Worm (Caenorhabditis elegans) whole organism, L1 larva: Measurements from ENCODE around the gene tbcb-1.
A peak's percentile ranks its signal among the peaks of the same experiment; 100 is the strongest.

Experiments used
- C16A3.4 ChIP-seq: fragments of 150-350 bp; optimal IDR thresholded peaks from 2 replicates; lab custom pipeline; 2014; ENCODE audit warnings: missing biosample characterization, missing genetic modification characterization
- F16B12.6 ChIP-seq: fragments of 150-350 bp; optimal IDR thresholded peaks from 2 replicates; lab custom pipeline; 2014; ENCODE audit warnings: missing biosample characterization, missing genetic modification characterization
- Y116A8C.19 ChIP-seq: sonication (generic microtip); optimal IDR thresholded peaks from 2 replicates; lab custom pipeline; 2016; ENCODE audit warnings: missing compliant biosample characterization, missing genetic modification characterization, borderline replicate concordance
- ama-1 ChIP-seq: fragments of 150-350 bp; optimal IDR thresholded peaks from 2 replicates; lab custom pipeline; 2014
- blmp-1 ChIP-seq: fragments of 150-350 bp; optimal IDR thresholded peaks from 2 replicates; lab custom pipeline; 2014; ENCODE audit warnings: missing biosample characterization, missing genetic modification characterization
- ceh-63 ChIP-seq: fragments of 200-800 bp; sonication (Bioruptor generic); optimal IDR thresholded peaks from 2 replicates; lab custom pipeline; 2018; ENCODE audit warnings: mild to moderate bottlenecking, missing genetic modification characterization, missing compliant biosample characterization
- ceh-88 ChIP-seq: fragments of 200-800 bp; sonication (Bioruptor generic); IDR thresholded peaks from 2 replicates; pipeline ENCODE4 v1.3.6; 2022; ENCODE audit warnings: missing genetic modification characterization, missing compliant biosample characterization
- dpl-1 ChIP-seq, 3 experiments: fragments of 150-350 bp in 2 of 3; sonication (generic microtip) in 1 of 3; optimal IDR thresholded peaks; 2 replicates each; lab custom pipeline; 2014 to 2017; ENCODE audit warnings: missing biosample characterization in 3 of 3, missing genetic modification characterization in 3 of 3, missing genetic modification reagents in 3 of 3
- dsc-1 ChIP-seq: sonication (generic microtip); optimal IDR thresholded peaks from 2 replicates; lab custom pipeline; 2016; ENCODE audit warnings: mild to moderate bottlenecking, missing genetic modification characterization, missing compliant biosample characterization
- efl-1 ChIP-seq, 4 experiments: fragments of 150-350 bp; optimal IDR thresholded peaks in 3 of 4; peaks in 1 of 4; 1 replicate in 1 of 4; 2 replicates in 3 of 4; lab custom pipeline; 2014; ENCODE audit warnings: missing biosample characterization in 2 of 4, missing genetic modification characterization in 2 of 4, missing genetic modification reagents in 2 of 4
- egl-13 ChIP-seq: sonication (generic microtip); optimal IDR thresholded peaks from 2 replicates; lab custom pipeline; 2016; ENCODE audit warnings: missing genotype, missing genetic modification reagents, missing genetic modification characterization, missing compliant biosample characterization
- egl-27 ChIP-seq, 2 experiments: fragments of 150-350 bp in 1 of 2; sonication (generic microtip); optimal IDR thresholded peaks; 3 replicates each; lab custom pipeline; 2017 to 2018; ENCODE audit warnings: missing biosample characterization in 2 of 2, missing genetic modification characterization in 2 of 2, missing genetic modification reagents in 2 of 2
- elt-3 ChIP-seq, 6 experiments: fragments of 150-350 bp in 1 of 6; sonication (generic microtip); optimal IDR thresholded peaks; 2 replicates each; lab custom pipeline; 2017 to 2018; ENCODE audit warnings: missing biosample characterization in 6 of 6, missing genetic modification characterization in 6 of 6, inconsistent platforms in 1 of 6
- ets-5 ChIP-seq: fragments of 200-800 bp; sonication (Bioruptor generic); IDR thresholded peaks from 2 replicates; pipeline ENCODE4 v1.3.6; 2022; ENCODE audit warnings: missing genetic modification characterization, missing compliant biosample characterization
- fkh-10 ChIP-seq: sonication (generic microtip); optimal IDR thresholded peaks from 2 replicates; lab custom pipeline; 2017; ENCODE audit warnings: missing biosample characterization, missing genetic modification reagents, missing genetic modification characterization
- fkh-4 ChIP-seq: sonication (generic microtip); optimal IDR thresholded peaks from 2 replicates; lab custom pipeline; 2016; ENCODE audit warnings: missing compliant biosample characterization, missing genetic modification characterization, borderline replicate concordance
- fkh-8 ChIP-seq: sonication (generic microtip); optimal IDR thresholded peaks from 2 replicates; lab custom pipeline; 2016; ENCODE audit warnings: mild to moderate bottlenecking, missing genetic modification characterization, missing compliant biosample characterization
- fos-1 ChIP-seq: fragments of 150-350 bp; optimal IDR thresholded peaks from 2 replicates; lab custom pipeline; 2014; ENCODE audit warnings: missing biosample characterization, missing genetic modification characterization
- grh-1 ChIP-seq: fragments of 200-800 bp; sonication (Bioruptor generic); IDR thresholded peaks from 2 replicates; pipeline ENCODE4 v1.3.6; 2022; ENCODE audit warnings: missing genetic modification reagents, missing genetic modification characterization, missing compliant biosample characterization
- hlh-4 ChIP-seq: sonication (generic microtip); optimal IDR thresholded peaks from 2 replicates; lab custom pipeline; 2016; ENCODE audit warnings: mild to moderate bottlenecking, missing genetic modification characterization, missing compliant biosample characterization
- hpl-2 ChIP-seq: fragments of 150-350 bp; optimal IDR thresholded peaks from 2 replicates; lab custom pipeline; 2014; ENCODE audit warnings: missing biosample characterization, missing genetic modification reagents, missing genetic modification characterization
- irx-1 ChIP-seq: sonication (generic microtip); optimal IDR thresholded peaks from 2 replicates; lab custom pipeline; 2016; ENCODE audit warnings: missing genetic modification characterization, missing compliant biosample characterization
- lin-15B ChIP-seq: fragments of 150-350 bp; sonication (generic microtip); optimal IDR thresholded peaks from 3 replicates; lab custom pipeline; 2014; ENCODE audit warnings: missing biosample characterization, missing genetic modification characterization
- lin-35 ChIP-seq, 2 experiments: fragments of 150-350 bp; optimal IDR thresholded peaks; 2 replicates each; lab custom pipeline; 2014; ENCODE audit warnings: missing biosample characterization in 2 of 2, missing genetic modification characterization in 2 of 2, missing genetic modification reagents in 2 of 2
- mab-9 ChIP-seq: fragments of 200-800 bp; sonication (Bioruptor generic); IDR thresholded peaks from 2 replicates; pipeline ENCODE4 v1.3.6; 2022; ENCODE audit warnings: missing genetic modification reagents, missing genetic modification characterization, missing compliant biosample characterization
- mdl-1 ChIP-seq, 2 experiments: fragments of 150-350 bp; optimal IDR thresholded peaks; 2 replicates each; lab custom pipeline; 2014 to 2017; ENCODE audit warnings: missing biosample characterization in 2 of 2, missing genetic modification characterization in 2 of 2, inconsistent platforms in 1 of 2
- mef-2 ChIP-seq: fragments of 150-350 bp; optimal IDR thresholded peaks from 2 replicates; lab custom pipeline; 2014; ENCODE audit warnings: missing biosample characterization, missing genetic modification characterization
- mep-1 ChIP-seq: fragments of 150-350 bp; optimal IDR thresholded peaks from 2 replicates; lab custom pipeline; 2014; ENCODE audit warnings: missing biosample characterization, missing genetic modification characterization
- nhr-11 ChIP-seq: fragments of 150-350 bp; optimal IDR thresholded peaks from 2 replicates; lab custom pipeline; 2014; ENCODE audit warnings: missing biosample characterization, missing genetic modification characterization
- nhr-12 ChIP-seq: sonication (generic microtip); optimal IDR thresholded peaks from 2 replicates; lab custom pipeline; 2017; ENCODE audit warnings: missing biosample characterization, missing genetic modification characterization
- nhr-19 ChIP-seq: fragments of 200-800 bp; sonication (Bioruptor generic); conservative IDR thresholded peaks from 2 replicates; pipeline ENCODE4 v1.3.6; 2022; ENCODE audit warnings: missing genetic modification characterization, missing compliant biosample characterization
- nhr-20 ChIP-seq: sonication (generic microtip); optimal IDR thresholded peaks from 2 replicates; lab custom pipeline; 2016; ENCODE audit warnings: mild to moderate bottlenecking, missing genetic modification characterization, missing compliant biosample characterization
- nhr-237 ChIP-seq: fragments of 150-350 bp; optimal IDR thresholded peaks from 2 replicates; lab custom pipeline; 2014; ENCODE audit warnings: missing biosample characterization, missing genetic modification characterization
- nhr-28 ChIP-seq: fragments of 150-350 bp; optimal IDR thresholded peaks from 2 replicates; lab custom pipeline; 2014; ENCODE audit warnings: missing biosample characterization, missing genetic modification characterization
- nhr-71 ChIP-seq: sonication (generic microtip); optimal IDR thresholded peaks from 2 replicates; lab custom pipeline; 2016; ENCODE audit warnings: mild to moderate bottlenecking, missing genetic modification characterization, moderate library complexity, missing compliant biosample characterization
- nhr-76 ChIP-seq: sonication (generic microtip); optimal IDR thresholded peaks from 2 replicates; lab custom pipeline; 2017; ENCODE audit warnings: missing biosample characterization, missing genetic modification characterization
- pqm-1 ChIP-seq: sonication (generic microtip); optimal IDR thresholded peaks from 3 replicates; lab custom pipeline; 2017; ENCODE audit warnings: missing biosample characterization, missing genetic modification characterization
- rnt-1 ChIP-seq: sonication (generic microtip); optimal IDR thresholded peaks from 2 replicates; lab custom pipeline; 2016; ENCODE audit warnings: mild to moderate bottlenecking, missing genetic modification characterization, moderate library complexity, missing compliant biosample characterization
- snpc-4 ChIP-seq: fragments of 150-350 bp; optimal IDR thresholded peaks from 2 replicates; lab custom pipeline; 2014; ENCODE audit warnings: missing biosample characterization, missing genetic modification characterization
- snu-23 ChIP-seq: sonication (generic microtip); optimal IDR thresholded peaks from 2 replicates; lab custom pipeline; 2016; ENCODE audit warnings: missing genetic modification characterization, missing compliant biosample characterization
- sox-4 ChIP-seq: sonication (generic microtip); optimal IDR thresholded peaks from 2 replicates; lab custom pipeline; 2016; ENCODE audit warnings: missing genetic modification characterization, missing compliant biosample characterization
- swsn-7 ChIP-seq: sonication (generic microtip); optimal IDR thresholded peaks from 2 replicates; lab custom pipeline; 2016; ENCODE audit warnings: missing genetic modification characterization, missing compliant biosample characterization
- unc-30 ChIP-seq: sonication (generic microtip); optimal IDR thresholded peaks from 2 replicates; lab custom pipeline; 2017; ENCODE audit warnings: missing biosample characterization, missing genetic modification characterization
- unc-62 ChIP-seq: fragments of 150-350 bp; optimal IDR thresholded peaks from 2 replicates; lab custom pipeline; 2014; ENCODE audit warnings: missing biosample characterization, missing genetic modification reagents, missing genetic modification characterization
- unc-86 ChIP-seq: sonication (generic microtip); optimal IDR thresholded peaks from 2 replicates; lab custom pipeline; 2016; ENCODE audit warnings: missing genetic modification characterization, missing compliant biosample characterization
- unc-98 ChIP-seq: fragments of 200-800 bp; sonication (Bioruptor generic); IDR thresholded peaks from 2 replicates; pipeline ENCODE4 v1.3.6; 2022; ENCODE audit warnings: missing genetic modification characterization, missing compliant biosample characterization
- xbp-1 ChIP-seq: sonication (generic microtip); optimal IDR thresholded peaks from 2 replicates; lab custom pipeline; 2016; ENCODE audit warnings: missing genetic modification characterization, missing compliant biosample characterization
- zag-1 ChIP-seq: fragments of 150-350 bp; optimal IDR thresholded peaks from 2 replicates; lab custom pipeline; 2014; ENCODE audit warnings: missing biosample characterization, missing genetic modification characterization
- zip-4 ChIP-seq: fragments of 200-800 bp; sonication (Bioruptor generic); optimal IDR thresholded peaks from 2 replicates; lab custom pipeline; 2018; ENCODE audit warnings: mild to moderate bottlenecking, missing genetic modification characterization, moderate library complexity, missing compliant biosample characterization

tbcb-1 gene

ce11 chrV:13551601-13552000, 40.3 kb upstream of the tbcb-1 start, which contains the start of the genes C56A3.4 and C56A3.5 (continued):
- TF ChIP-seq mdl-1 (tag; optimal IDR thresholded peaks at IDR 0.05; lab: Kevin White, UChicago): peak in 1 of 2 experiments; percentile 50
- no peak for TF ChIP-seq ama-1 (lab: Kevin White, UChicago)
- peak; percentile 8 for TF ChIP-seq fos-1 (tag; lab: Kevin White, UChicago)
- no peak for TF ChIP-seq fkh-10
- TF ChIP-seq mef-2 (tag; lab: Kevin White, UChicago): no peak
- peak; percentile 73 for TF ChIP-seq lin-35 (GFP tag; optimal IDR thresholded peaks at IDR 0.05; lab: Kevin White, UChicago)
- TF ChIP-seq mab-9 (GFP tag; lab: Robert Waterston, UW): no peak
- no peak for TF ChIP-seq grh-1 (GFP tag; lab: Robert Waterston, UW)
- peak; percentile 20 for TF ChIP-seq blmp-1
- peak; percentile 38 for TF ChIP-seq sox-4 (tag; lab: Kevin White, UChicago)
- peak; percentile 50 for TF ChIP-seq swsn-7
- peak; percentile 49 for TF ChIP-seq snpc-4 (tag; lab: Kevin White, UChicago)
- no peak for TF ChIP-seq hpl-2
- peak; percentile 74 for TF ChIP-seq nhr-71 (tag; lab: Kevin White, UChicago)
- TF ChIP-seq unc-62 (GFP tag; lab: Kevin White, UChicago): no peak
- TF ChIP-seq hlh-4 (tag; lab: Kevin White, UChicago): no peak
- TF ChIP-seq fkh-4 (tag; lab: Kevin White, UChicago): peak; percentile 67
- peak; percentile 55 for TF ChIP-seq dsc-1 (tag; lab: Kevin White, UChicago)
- peak; percentile 62 for TF ChIP-seq snu-23 (GFP tag; lab: Kevin White, UChicago)
- TF ChIP-seq zag-1 (tag; lab: Kevin White, UChicago): no peak
- peak; percentile 65 for TF ChIP-seq nhr-19 (GFP tag; lab: Robert Waterston, UW)
- TF ChIP-seq ceh-88 (GFP tag; lab: Robert Waterston, UW): no peak
- peak; percentile 24; the same call in 1 of the 2 replicates for TF ChIP-seq unc-98
- TF ChIP-seq nhr-11 (tag; lab: Kevin White, UChicago): no peak
- no peak for TF ChIP-seq egl-27 (tag; optimal IDR thresholded peaks at IDR 0.05; lab: Kevin White, UChicago)
- peak; percentile 94 for TF ChIP-seq rnt-1 (tag; lab: Kevin White, UChicago)
- no peak for TF ChIP-seq pqm-1
- peak; percentile 56 for TF ChIP-seq mep-1 (tag; lab: Kevin White, UChicago)
- TF ChIP-seq nhr-237: no peak
- peak; percentile 48 for TF ChIP-seq lin-15B (tag; lab: Kevin White, UChicago)
- no peak for TF ChIP-seq unc-30 (tag; lab: Kevin White, UChicago)
- TF ChIP-seq unc-86 (tag; lab: Kevin White, UChicago): peak; percentile 27
- peak; percentile 61 to 83 (median 77) for TF ChIP-seq dpl-1 (GFP tag; optimal IDR thresholded peaks at IDR 0.05; lab: Kevin White, UChicago)
- peak; percentile 59 for TF ChIP-seq egl-13 (tag; lab: Kevin White, UChicago)
- TF ChIP-seq fkh-8: peak; percentile 68
- no peak for TF ChIP-seq nhr-76
- no peak for TF ChIP-seq ceh-63 (GFP tag; lab: Kevin White, UChicago)
- TF ChIP-seq nhr-12 (tag; lab: Kevin White, UChicago): no peak
- TF ChIP-seq efl-1 (optimal IDR thresholded peaks at IDR 0.05; lab: Kevin White, UChicago): peak; percentile 69 to 75
- TF ChIP-seq efl-1 (GFP tag; optimal IDR thresholded peaks at IDR 0.05 in 1 of 2; lab: Kevin White, UChicago): peak; percentile 81 to 96
- TF ChIP-seq F16B12.6 (tag; lab: Kevin White, UChicago): peak; percentile 17
- TF ChIP-seq, all 84 proteins: peak for 46

- TF ChIP-seq C16A3.4 (tag; lab: Kevin White, UChicago) (no peak), nhr-19 (GFP tag; lab: Robert Waterston, UW) (no peak), irx-1 (tag; lab: Kevin White, UChicago) (no peak), nhr-20 (no peak), elt-3 (tag; optimal IDR thresholded peaks at IDR 0.05; lab: Kevin White, UChicago) (no peak), ama-1 (lab: Kevin White, UChicago) (no peak), Y116A8C.19 (no peak), nhr-28 (tag; lab: Kevin White, UChicago) (no peak), zip-4 (GFP tag; lab: Kevin White, UChicago) (no peak), ets-5 (GFP tag; lab: Robert Waterston, UW) (no peak), xbp-1 (tag; lab: Kevin White, UChicago) (no peak)
Measured at ce11 chrV:13556297-13556696, 35.6 kb upstream of the tbcb-1 start, which contains the start of gene C56A3.6. C56A3.6 (minus strand) TSS chrV:13556397.
